Worm (Caenorhabditis elegans): ENCODE measurements around the gene T24E12.2.

DNA sequence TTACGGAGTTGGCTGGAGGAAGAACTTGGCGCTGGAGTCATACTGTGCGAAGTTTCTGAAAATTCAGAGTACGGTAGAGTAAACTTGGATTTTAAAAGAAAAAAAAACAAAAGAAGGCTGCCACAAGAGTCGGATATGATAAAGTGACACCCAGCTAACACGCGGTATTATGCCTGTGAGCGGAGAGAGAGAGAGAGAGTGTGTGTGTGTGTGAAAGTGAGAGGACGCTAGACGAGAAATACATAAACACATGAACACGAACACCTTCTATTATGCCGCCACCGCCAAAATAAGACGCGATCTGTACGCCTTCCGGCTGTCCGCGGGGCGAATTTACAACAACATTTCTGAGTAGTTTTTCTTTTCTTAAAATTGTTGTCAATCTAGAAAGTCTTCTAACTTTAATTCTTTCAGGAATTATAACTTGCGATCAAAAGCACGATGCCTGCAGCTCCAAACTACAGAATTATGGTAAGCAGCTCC, 45.8 kb upstream of the T24E12.2 start, which contains the start of gene F12E12.6:
- TF ChIP-seq alr-1 (tag; optimal IDR thresholded peaks at IDR 0.05; ENCODE audit: borderline replicate concordance) (no peak), rnt-1 (tag; optimal IDR thresholded peaks at IDR 0.05) (no peak), mdl-1 (tag; optimal IDR thresholded peaks at IDR 0.05) (no peak), jun-1 (tag; optimal IDR thresholded peaks at IDR 0.05) (no peak), nhr-12 (tag; optimal IDR thresholded peaks at IDR 0.05) (no peak), ces-1 (GFP tag; optimal IDR thresholded peaks at IDR 0.05) (no peak)
